Worm (Caenorhabditis elegans) whole organism, young adult: Measurements from ENCODE around the gene math-39.

Source experiments
- B0261.1 ChIP-seq: sonication (generic microtip); optimal IDR thresholded peaks from 2 replicates; lab custom pipeline; 2016; ENCODE audit warnings: mild to moderate bottlenecking, missing genetic modification characterization, moderate library complexity, missing compliant biosample characterization
- D2030.7 ChIP-seq: fragments of 200-800 bp; sonication (Bioruptor generic); IDR thresholded peaks from 2 replicates; pipeline ENCODE4 v1.3.6; 2022; ENCODE audit warnings: missing genetic modification reagents, missing genetic modification characterization, missing compliant biosample characterization
- F23B12.7 ChIP-seq: sonication (generic microtip); optimal IDR thresholded peaks from 2 replicates; lab custom pipeline; 2017; ENCODE audit warnings: missing genetic modification characterization, mild to moderate bottlenecking, missing compliant biosample characterization, antibody characterized with exemption, moderate library complexity; ENCODE audit not compliant: insufficient read depth
- F55B11.4 ChIP-seq: sonication (generic microtip); optimal IDR thresholded peaks from 2 replicates; lab custom pipeline; 2016; ENCODE audit warnings: missing compliant biosample characterization, missing genetic modification characterization, borderline replicate concordance; ENCODE audit not compliant: insufficient read depth
- K11D2.4 ChIP-seq: fragments of 200-800 bp; sonication (Bioruptor generic); IDR thresholded peaks from 2 replicates; pipeline ENCODE4 v1.3.6; 2022; ENCODE audit warnings: missing genetic modification reagents, missing genetic modification characterization, missing compliant biosample characterization
- T07F8.4 ChIP-seq: sonication (generic microtip); optimal IDR thresholded peaks from 2 replicates; lab custom pipeline; 2016; ENCODE audit warnings: mild to moderate bottlenecking, missing genetic modification characterization, moderate library complexity, missing compliant biosample characterization
- Y67H2A.10 ChIP-seq: fragments of 200-800 bp; sonication (Bioruptor generic); conservative IDR thresholded peaks from 2 replicates; pipeline ENCODE4 v1.3.6; 2022; ENCODE audit warnings: missing genetic modification reagents, missing genetic modification characterization, missing compliant biosample characterization
- Y95B8A.8 ChIP-seq: fragments of 200-800 bp; sonication (Bioruptor generic); IDR thresholded peaks from 2 replicates; pipeline ENCODE4 v1.3.6; 2022; ENCODE audit warnings: missing genetic modification reagents, missing genetic modification characterization, missing compliant biosample characterization
- ZK185.1 ChIP-seq: sonication (generic microtip); optimal IDR thresholded peaks from 2 replicates; lab custom pipeline; 2016; ENCODE audit warnings: mild to moderate bottlenecking, missing genetic modification characterization, missing compliant biosample characterization; ENCODE audit not compliant: poor library complexity, severe bottlenecking
- ama-1 ChIP-seq, 3 experiments: fragments of 150-350 bp in 1 of 3; sonication (generic microtip) in 2 of 3; optimal IDR thresholded peaks; 2 replicates each; lab custom pipeline; 2014 to 2018; ENCODE audit warnings: missing biosample characterization in 2 of 3, missing genetic modification characterization in 2 of 3, missing genetic modification reagents in 2 of 3
- aptf-2 ChIP-seq: fragments of 200-800 bp; sonication (Bioruptor generic); conservative IDR thresholded peaks from 2 replicates; pipeline ENCODE4 v1.3.6; 2022; ENCODE audit warnings: missing genetic modification reagents, missing genetic modification characterization, missing compliant biosample characterization
- atf-7 ChIP-seq: sonication (generic microtip); optimal IDR thresholded peaks from 2 replicates; lab custom pipeline; 2017; ENCODE audit warnings: mild to moderate bottlenecking, missing genetic modification characterization, missing compliant biosample characterization
- attf-3 ChIP-seq: fragments of 200-800 bp; sonication (Bioruptor generic); conservative IDR thresholded peaks from 2 replicates; pipeline ENCODE4 v1.3.6; 2022; ENCODE audit warnings: missing genetic modification reagents, missing genetic modification characterization, missing compliant biosample characterization
- bed-1 ChIP-seq: fragments of 200-800 bp; sonication (Bioruptor generic); IDR thresholded peaks from 2 replicates; pipeline ENCODE4 v1.3.6; 2022; ENCODE audit warnings: missing genetic modification reagents, missing genetic modification characterization, missing compliant biosample characterization
- bed-2 ChIP-seq: fragments of 200-800 bp; sonication (Bioruptor generic); IDR thresholded peaks from 2 replicates; pipeline ENCODE4 v1.3.6; 2022; ENCODE audit warnings: missing genetic modification reagents, missing genetic modification characterization, missing compliant biosample characterization
- ceh-100 ChIP-seq: fragments of 200-800 bp; sonication (Bioruptor generic); IDR thresholded peaks from 2 replicates; pipeline ENCODE4 v1.3.6; 2022; ENCODE audit warnings: missing genetic modification reagents, missing genetic modification characterization, missing compliant biosample characterization
- ceh-27 ChIP-seq: fragments of 200-800 bp; sonication (Bioruptor generic); optimal IDR thresholded peaks from 2 replicates; lab custom pipeline; 2018; ENCODE audit warnings: mild to moderate bottlenecking, missing genetic modification characterization, moderate library complexity, missing compliant biosample characterization
- chd-7 ChIP-seq: sonication (generic microtip); optimal IDR thresholded peaks from 2 replicates; lab custom pipeline; 2016; ENCODE audit warnings: mild to moderate bottlenecking, missing genetic modification characterization, moderate library complexity, missing compliant biosample characterization
- egl-18 ChIP-seq: fragments of 200-800 bp; sonication (Bioruptor generic); IDR thresholded peaks from 2 replicates; pipeline ENCODE4 v1.3.6; 2022; ENCODE audit warnings: missing genetic modification reagents, missing genetic modification characterization, missing compliant biosample characterization
- egl-44 ChIP-seq: fragments of 200-800 bp; sonication (Bioruptor generic); IDR thresholded peaks from 2 replicates; pipeline ENCODE4 v1.3.6; 2022; ENCODE audit warnings: missing genetic modification reagents, missing genetic modification characterization, missing compliant biosample characterization
- ekl-4 ChIP-seq: fragments of 200-800 bp; sonication (Bioruptor generic); IDR thresholded peaks from 2 replicates; pipeline ENCODE4 v1.3.6; 2022; ENCODE audit warnings: missing genetic modification reagents, missing genetic modification characterization, missing compliant biosample characterization
- ets-4 ChIP-seq: fragments of 200-800 bp; sonication (Bioruptor generic); optimal IDR thresholded peaks from 2 replicates; lab custom pipeline; 2018; ENCODE audit warnings: mild to moderate bottlenecking, missing genetic modification characterization, missing compliant biosample characterization
- hlh-26 ChIP-seq: fragments of 200-800 bp; sonication (Bioruptor generic); conservative IDR thresholded peaks from 2 replicates; pipeline ENCODE4 v1.3.6; 2022; ENCODE audit warnings: missing genetic modification reagents, missing genetic modification characterization, missing compliant biosample characterization
- hrde-1 ChIP-seq: sonication (generic microtip); optimal IDR thresholded peaks from 2 replicates; lab custom pipeline; 2016; ENCODE audit warnings: missing genetic modification characterization, mild to moderate bottlenecking, missing compliant biosample characterization, moderate library complexity, missing genotype, missing genetic modification reagents, borderline replicate concordance
- lag-1 ChIP-seq: fragments of 200-800 bp; sonication (Bioruptor generic); IDR thresholded peaks from 2 replicates; pipeline ENCODE4 v1.3.6; 2022; ENCODE audit warnings: missing genetic modification reagents, missing genetic modification characterization, missing compliant biosample characterization
- let-526 ChIP-seq: fragments of 200-800 bp; sonication (Bioruptor generic); IDR thresholded peaks from 2 replicates; pipeline ENCODE4 v1.3.6; 2022; ENCODE audit warnings: missing genetic modification reagents, missing genetic modification characterization, missing compliant biosample characterization
- let-607 ChIP-seq, 2 experiments: fragments of 200-800 bp in 1 of 2; sonication (Bioruptor generic) in 1 of 2; sonication (generic microtip) in 1 of 2; optimal IDR thresholded peaks; 2 replicates each; lab custom pipeline; 2016 to 2018; ENCODE audit warnings: mild to moderate bottlenecking in 2 of 2, missing compliant biosample characterization in 2 of 2, missing genetic modification characterization in 2 of 2, moderate library complexity in 2 of 2, missing genotype in 1 of 2
- lin-54 ChIP-seq: fragments of 200-800 bp; sonication (Bioruptor generic); optimal IDR thresholded peaks from 2 replicates; lab custom pipeline; 2018; ENCODE audit warnings: mild to moderate bottlenecking, missing genetic modification characterization, missing compliant biosample characterization
- madf-8 ChIP-seq: fragments of 200-800 bp; sonication (Bioruptor generic); conservative IDR thresholded peaks from 2 replicates; pipeline ENCODE4 v1.3.6; 2022; ENCODE audit warnings: missing genetic modification reagents, missing genetic modification characterization, missing compliant biosample characterization
- mcd-1 ChIP-seq: fragments of 200-800 bp; sonication (Bioruptor generic); IDR thresholded peaks from 2 replicates; pipeline ENCODE4 v1.3.6; 2022; ENCODE audit warnings: missing genetic modification reagents, missing genetic modification characterization, missing compliant biosample characterization
- nhr-27 ChIP-seq: fragments of 200-800 bp; sonication (Bioruptor generic); optimal IDR thresholded peaks from 2 replicates; lab custom pipeline; 2018; ENCODE audit warnings: mild to moderate bottlenecking, missing genetic modification characterization, moderate library complexity, missing compliant biosample characterization
- sdz-38 ChIP-seq: sonication (generic microtip); optimal IDR thresholded peaks from 2 replicates; lab custom pipeline; 2016; ENCODE audit warnings: missing genotype, missing genetic modification characterization, missing compliant biosample characterization
- snpc-1.1 ChIP-seq: sonication (generic microtip); optimal IDR thresholded peaks from 2 replicates; lab custom pipeline; 2017; ENCODE audit warnings: missing genetic modification characterization, mild to moderate bottlenecking, missing compliant biosample characterization, antibody characterized with exemption, moderate library complexity, missing genotype, missing genetic modification reagents; ENCODE audit not compliant: insufficient read depth
- snpc-4 ChIP-seq, 5 experiments: fragments of 150-350 bp in 1 of 5; sonication (generic microtip) in 4 of 5; optimal IDR thresholded peaks; 2 replicates each; lab custom pipeline; 2014 to 2018; ENCODE audit warnings: missing genetic modification characterization in 5 of 5, missing biosample characterization in 3 of 5, antibody characterized with exemption in 2 of 5, mild to moderate bottlenecking in 2 of 5, missing compliant biosample characterization in 2 of 5, missing genotype in 2 of 5, moderate library complexity in 2 of 5, missing genetic modification reagents in 1 of 5
- sptf-2 ChIP-seq: fragments of 200-800 bp; sonication (Bioruptor generic); optimal IDR thresholded peaks from 2 replicates; lab custom pipeline; 2018; ENCODE audit warnings: mild to moderate bottlenecking, missing genetic modification characterization, missing compliant biosample characterization
- tbx-9 ChIP-seq: sonication (generic microtip); optimal IDR thresholded peaks from 2 replicates; lab custom pipeline; 2016; ENCODE audit warnings: borderline replicate concordance, missing genetic modification characterization, inconsistent platforms, missing compliant biosample characterization
- unc-62 ChIP-seq: fragments of 150-350 bp; optimal IDR thresholded peaks from 2 replicates; lab custom pipeline; 2014; ENCODE audit warnings: missing biosample characterization, missing genetic modification reagents, missing genetic modification characterization
- xnd-1 ChIP-seq: sonication (generic microtip); optimal IDR thresholded peaks from 2 replicates; lab custom pipeline; 2016; ENCODE audit warnings: missing genotype, missing genetic modification reagents, missing genetic modification characterization, missing compliant biosample characterization
- zfh-2 ChIP-seq: fragments of 200-800 bp; sonication (Bioruptor generic); conservative IDR thresholded peaks from 2 replicates; pipeline ENCODE4 v1.3.6; 2022; ENCODE audit warnings: missing genetic modification reagents, missing genetic modification characterization, missing compliant biosample characterization
- zim-3 ChIP-seq: sonication (generic microtip); optimal IDR thresholded peaks from 2 replicates; lab custom pipeline; 2017; ENCODE audit warnings: mild to moderate bottlenecking, missing genetic modification characterization, moderate library complexity, missing compliant biosample characterization
- ztf-6 ChIP-seq: fragments of 200-800 bp; sonication (Bioruptor generic); IDR thresholded peaks from 2 replicates; pipeline ENCODE4 v1.3.6; 2022; ENCODE audit warnings: missing genetic modification reagents, missing genetic modification characterization, missing compliant biosample characterization

math-39 gene

DNA sequence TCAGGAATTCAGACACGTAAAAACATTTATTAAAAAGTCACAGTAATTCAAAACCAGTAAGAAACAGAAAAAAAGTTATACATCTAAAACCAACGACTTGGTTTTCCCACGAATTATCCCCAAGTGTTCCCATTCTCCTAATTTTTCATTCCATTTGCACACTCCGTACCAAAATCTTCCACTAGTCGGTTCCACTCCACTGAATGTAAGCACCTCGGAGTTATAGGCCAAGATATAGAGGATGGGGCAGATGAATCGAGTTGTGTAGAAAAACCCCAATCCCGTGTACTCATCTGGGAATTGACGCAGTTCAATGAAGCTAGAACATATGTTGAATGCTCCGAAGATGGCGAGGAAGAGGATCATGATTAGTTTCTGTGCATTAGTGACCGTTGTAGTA is 44.9 kb upstream of the math-39 start:
- no peak for TF ChIP-seq K11D2.4 (GFP tag; lab: Robert Waterston, UW)
- TF ChIP-seq snpc-1.1: no peak

DNA sequence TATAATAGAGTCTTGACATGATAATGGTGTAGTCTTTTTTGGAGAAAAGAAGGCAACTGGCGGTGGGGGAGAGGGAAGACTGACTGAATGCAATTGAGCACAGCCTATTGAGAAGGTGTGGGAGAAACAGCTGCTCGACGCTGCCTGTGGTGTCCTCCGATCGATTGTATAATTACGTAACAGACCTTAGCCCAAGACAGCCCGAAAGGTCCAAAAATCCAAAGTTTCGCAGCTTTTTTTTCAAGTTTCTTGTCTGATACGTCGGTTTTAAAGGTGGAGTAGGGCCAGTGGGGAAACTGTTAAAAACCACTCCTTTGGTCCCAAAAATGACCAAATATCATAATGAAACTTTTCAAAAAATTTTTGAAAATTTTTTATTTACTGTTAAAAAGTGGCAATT is 44.1 kb upstream of the math-39 start, which contains the start of the genes C08F1.6 and fbxb-13:
TSS of gene C08F1.6 (minus strand) at position 101 of the 400 bp plus-strand sequence.
TSS of gene fbxb-13 (plus strand) at position 191 of the 400 bp plus-strand sequence.
- TF ChIP-seq aptf-2 (GFP tag; lab: Robert Waterston, UW) (no peak), F55B11.4 (tag; lab: Kevin White, UChicago) (no peak), ceh-27 (no peak), xnd-1 (tag; lab: Kevin White, UChicago) (no peak), D2030.7 (GFP tag; lab: Robert Waterston, UW) (no peak), ceh-100 (GFP tag; lab: Robert Waterston, UW) (no peak), bed-2 (GFP tag; lab: Robert Waterston, UW) (no peak), ets-4 (GFP tag; lab: Kevin White, UChicago) (no peak)
- TF ChIP-seq, all 124 proteins: peak for 0

DNA sequence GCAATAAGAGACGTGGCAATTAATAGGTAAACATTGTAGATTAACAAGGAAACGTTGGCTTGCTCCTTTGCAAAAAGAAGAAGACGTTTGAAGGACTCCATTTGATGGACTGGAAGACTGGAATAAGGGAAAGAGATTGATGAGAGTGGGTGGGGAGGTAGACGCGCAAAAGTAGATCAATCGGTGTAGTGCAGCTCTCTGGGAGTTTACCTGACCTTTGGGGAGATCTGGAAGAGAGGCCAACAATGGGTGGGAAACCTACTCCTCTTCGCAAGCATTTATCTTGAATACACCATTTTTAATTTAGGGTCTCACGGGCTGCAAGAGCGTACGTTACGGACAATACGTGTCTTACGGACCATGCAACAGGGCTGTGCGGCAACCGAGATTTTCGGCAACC is 25.8 kb upstream of the math-39 start, which contains the start of gene C08F1.12:
TSS of gene C08F1.12 (minus strand) at position 101 of the 400 bp plus-strand sequence.
- TF ChIP-seq attf-3 (GFP tag; lab: Robert Waterston, UW) (no peak), madf-8 (GFP tag; lab: Robert Waterston, UW) (no peak), F55B11.4 (tag; lab: Kevin White, UChicago) (no peak), tbx-9 (tag; lab: Kevin White, UChicago) (no peak), B0261.1 (tag; lab: Kevin White, UChicago) (no peak), let-526 (GFP tag; lab: Robert Waterston, UW) (no peak), unc-62 (GFP tag; lab: Kevin White, UChicago) (no peak), ekl-4 (GFP tag; lab: Robert Waterston, UW) (no peak), bed-1 (GFP tag; lab: Robert Waterston, UW) (no peak), snpc-1.1 (no peak), ets-4 (GFP tag; lab: Kevin White, UChicago) (no peak), snpc-4 (GFP tag; optimal IDR thresholded peaks at IDR 0.05; lab: Kevin White, UChicago) (no peak), snpc-4 (tag; optimal IDR thresholded peaks at IDR 0.05; lab: Kevin White, UChicago) (no peak), Y95B8A.8 (GFP tag; lab: Robert Waterston, UW) (no peak), ama-1 (optimal IDR thresholded peaks at IDR 0.05; lab: Kevin White, UChicago) (no peak), ama-1 (GFP tag; optimal IDR thresholded peaks at IDR 0.05; lab: Kevin White, UChicago) (no peak), F23B12.7 (no peak), Y67H2A.10 (no peak), egl-18 (GFP tag; lab: Robert Waterston, UW) (no peak), T07F8.4 (no peak), hlh-26 (GFP tag; lab: Robert Waterston, UW) (no peak), zim-3 (tag; lab: Kevin White, UChicago) (no peak)

DNA sequence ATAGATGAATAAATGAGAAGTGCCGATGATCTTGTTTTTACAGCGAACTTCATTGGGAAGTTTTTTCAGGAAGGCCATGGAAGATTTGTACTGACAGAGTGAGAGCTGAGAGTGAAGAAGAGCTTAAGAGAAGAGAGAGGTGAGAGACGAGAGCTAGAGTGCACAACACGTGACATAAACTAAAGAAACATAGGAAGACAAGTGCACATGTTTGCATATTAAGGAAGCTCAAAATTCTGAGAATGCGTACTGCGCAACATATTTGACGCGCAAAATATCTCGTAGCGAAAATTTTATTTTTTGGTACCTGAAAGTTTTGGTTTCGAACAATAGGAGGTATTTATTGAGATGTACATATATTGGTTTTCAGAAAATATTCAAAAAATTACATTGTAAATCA is 23.9 kb upstream of the math-39 start, which contains the start of gene C08F1.8:
TSS of gene C08F1.8 (minus strand) at position 101 of the 400 bp plus-strand sequence.
- TF ChIP-seq zfh-2 (GFP tag; lab: Robert Waterston, UW) (no peak), ZK185.1 (no peak), let-607 (tag; optimal IDR thresholded peaks at IDR 0.05; lab: Kevin White, UChicago) (no peak), sdz-38 (tag; lab: Kevin White, UChicago) (no peak), snpc-1.1 (no peak), mcd-1 (no peak), atf-7 (no peak), chd-7 (tag; lab: Kevin White, UChicago) (no peak), lin-54 (GFP tag; lab: Kevin White, UChicago) (no peak), nhr-27 (tag; lab: Kevin White, UChicago) (no peak), lag-1 (GFP tag; lab: Robert Waterston, UW) (no peak), ztf-6 (GFP tag; lab: Robert Waterston, UW) (no peak), sptf-2 (GFP tag; lab: Kevin White, UChicago) (no peak), egl-44 (GFP tag; lab: Robert Waterston, UW) (no peak), let-526 (GFP tag; lab: Robert Waterston, UW) (no peak), hrde-1 (tag; lab: Kevin White, UChicago) (no peak), hlh-26 (GFP tag; lab: Robert Waterston, UW) (no peak)
